Worm (Caenorhabditis elegans) whole organism, L2 larva: ENCODE data around the gene T10D4.7.
"Not testable (repeated sequence)": the region's sequence is repeated elsewhere in the genome, so short reads cannot be mapped to it uniquely, and the experiment has no call there.

ENCODE experiments used
- R02D3.7 ChIP-seq: fragments of 150-350 bp; optimal IDR thresholded peaks from 2 replicates; lab custom pipeline; 2014; ENCODE audit warnings: missing biosample characterization, missing genetic modification characterization
- alr-1 ChIP-seq: fragments of 150-350 bp; optimal IDR thresholded peaks from 2 replicates; lab custom pipeline; 2014; ENCODE audit warnings: missing biosample characterization, missing genetic modification characterization
- blmp-1 ChIP-seq: sonication (generic microtip); optimal IDR thresholded peaks from 2 replicates; lab custom pipeline; 2017; ENCODE audit warnings: missing genetic modification characterization, mild to moderate bottlenecking, missing compliant biosample characterization, antibody characterized with exemption, moderate library complexity; ENCODE audit not compliant: insufficient read depth
- ceh-16 ChIP-seq: fragments of 150-350 bp; optimal IDR thresholded peaks from 2 replicates; lab custom pipeline; 2014; ENCODE audit warnings: missing biosample characterization, missing genetic modification characterization
- dmd-4 ChIP-seq: sonication (generic microtip); optimal IDR thresholded peaks from 2 replicates; lab custom pipeline; 2017; ENCODE audit warnings: missing biosample characterization, missing genetic modification characterization
- egl-27 ChIP-seq: sonication (generic microtip); optimal IDR thresholded peaks from 3 replicates; lab custom pipeline; 2017; ENCODE audit warnings: missing biosample characterization, missing genetic modification reagents, missing genetic modification characterization
- elt-1 ChIP-seq: fragments of 150-350 bp; optimal IDR thresholded peaks from 2 replicates; lab custom pipeline; 2014; ENCODE audit warnings: missing biosample characterization, missing genetic modification characterization
- fos-1 ChIP-seq: fragments of 150-350 bp; optimal IDR thresholded peaks from 2 replicates; lab custom pipeline; 2014; ENCODE audit warnings: missing biosample characterization, missing genetic modification characterization
- lin-11 ChIP-seq: fragments of 150-350 bp; sonication (generic microtip); optimal IDR thresholded peaks from 2 replicates; lab custom pipeline; 2014; ENCODE audit warnings: missing biosample characterization, missing genetic modification characterization, inconsistent platforms, mixed read lengths
- lin-13 ChIP-seq: fragments of 150-350 bp; optimal IDR thresholded peaks from 2 replicates; lab custom pipeline; 2014; ENCODE audit warnings: missing biosample characterization, missing genetic modification reagents, missing genetic modification characterization
- lsy-2 ChIP-seq, 2 experiments: fragments of 150-350 bp in 1 of 2; sonication (generic microtip) in 1 of 2; optimal IDR thresholded peaks; 2 replicates each; lab custom pipeline; 2014 to 2017; ENCODE audit warnings: missing biosample characterization in 2 of 2, missing genetic modification characterization in 2 of 2
- mdl-1 ChIP-seq, 2 experiments: fragments of 150-350 bp in 1 of 2; sonication (generic microtip) in 1 of 2; optimal IDR thresholded peaks; 2 replicates each; lab custom pipeline; 2017; ENCODE audit warnings: missing biosample characterization in 2 of 2, missing genetic modification characterization in 2 of 2
- nhr-10 ChIP-seq: sonication (generic microtip); optimal IDR thresholded peaks from 2 replicates; lab custom pipeline; 2017; ENCODE audit warnings: missing biosample characterization, missing genetic modification characterization
- nhr-23 ChIP-seq: fragments of 150-350 bp; optimal IDR thresholded peaks from 2 replicates; lab custom pipeline; 2014; ENCODE audit warnings: missing biosample characterization, missing genetic modification reagents, missing genetic modification characterization
- nhr-237 ChIP-seq: fragments of 150-350 bp; optimal IDR thresholded peaks from 2 replicates; lab custom pipeline; 2014; ENCODE audit warnings: missing biosample characterization, missing genetic modification characterization
- nhr-6 ChIP-seq: fragments of 150-350 bp; optimal IDR thresholded peaks from 2 replicates; lab custom pipeline; 2014; ENCODE audit warnings: missing biosample characterization, missing genetic modification characterization
- nhr-77 ChIP-seq: fragments of 150-350 bp; optimal IDR thresholded peaks from 2 replicates; lab custom pipeline; 2014; ENCODE audit warnings: missing biosample characterization, missing genetic modification characterization
- sem-4 ChIP-seq: fragments of 150-350 bp; optimal IDR thresholded peaks from 2 replicates; lab custom pipeline; 2014; ENCODE audit warnings: missing biosample characterization, missing genetic modification reagents, missing genetic modification characterization
- sma-3 ChIP-seq: sonication (generic microtip); optimal IDR thresholded peaks from 2 replicates; lab custom pipeline; 2016; ENCODE audit warnings: missing genetic modification reagents, missing genetic modification characterization, missing compliant biosample characterization
- sma-9 ChIP-seq, 2 experiments: fragments of 150-350 bp in 1 of 2; sonication (generic microtip) in 1 of 2; optimal IDR thresholded peaks; 2 replicates each; lab custom pipeline; 2014 to 2016; ENCODE audit warnings: missing genetic modification characterization in 2 of 2, mild to moderate bottlenecking in 1 of 2, missing biosample characterization in 1 of 2, missing compliant biosample characterization in 1 of 2, missing genetic modification reagents in 1 of 2, moderate library complexity in 1 of 2
- unc-55 ChIP-seq: fragments of 150-350 bp; sonication (generic microtip); optimal IDR thresholded peaks from 3 replicates; lab custom pipeline; 2014; ENCODE audit warnings: missing biosample characterization, missing genetic modification reagents, missing genetic modification characterization
- unc-62 ChIP-seq: fragments of 150-350 bp; optimal IDR thresholded peaks from 2 replicates; lab custom pipeline; 2014; ENCODE audit warnings: missing biosample characterization, missing genetic modification reagents, missing genetic modification characterization
- ztf-1 ChIP-seq: fragments of 200-800 bp; sonication (Bioruptor generic); conservative IDR thresholded peaks from 2 replicates; pipeline ENCODE4 v1.3.6; 2022; ENCODE audit warnings: missing genetic modification characterization, missing compliant biosample characterization

T10D4.7 gene

DNA sequence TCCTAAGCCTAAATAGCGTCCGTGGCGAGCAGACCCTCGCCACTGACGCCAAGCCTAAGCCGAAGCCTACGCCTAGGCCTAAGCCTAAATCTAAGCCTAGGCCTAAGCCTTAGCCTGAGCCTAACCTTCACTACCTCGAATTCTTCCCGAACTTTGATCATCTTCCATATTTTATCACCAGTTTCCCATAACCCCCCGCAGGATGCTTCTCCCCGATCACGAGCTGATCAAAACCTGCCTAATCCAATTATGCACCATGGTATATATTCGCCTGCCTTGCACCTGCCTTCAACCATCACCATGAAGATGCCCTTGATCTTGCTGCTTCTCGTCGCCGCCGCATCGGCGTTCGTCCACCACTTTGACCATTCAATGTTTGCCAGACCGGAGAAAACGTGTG is 9.2 kb downstream of the T10D4.7 start, which contains the start of gene ins-31:
TSS of gene ins-31 (plus strand) at position 301 of the 400 bp plus-strand sequence.
- TF ChIP-seq dmd-4; nhr-10 (tag; lab: Kevin White, UChicago); lin-11 (tag; lab: Kevin White, UChicago): not testable (repeated sequence)
- TF ChIP-seq, all 48 proteins: peak for 0; not testable (repeated sequence) for 48

DNA sequence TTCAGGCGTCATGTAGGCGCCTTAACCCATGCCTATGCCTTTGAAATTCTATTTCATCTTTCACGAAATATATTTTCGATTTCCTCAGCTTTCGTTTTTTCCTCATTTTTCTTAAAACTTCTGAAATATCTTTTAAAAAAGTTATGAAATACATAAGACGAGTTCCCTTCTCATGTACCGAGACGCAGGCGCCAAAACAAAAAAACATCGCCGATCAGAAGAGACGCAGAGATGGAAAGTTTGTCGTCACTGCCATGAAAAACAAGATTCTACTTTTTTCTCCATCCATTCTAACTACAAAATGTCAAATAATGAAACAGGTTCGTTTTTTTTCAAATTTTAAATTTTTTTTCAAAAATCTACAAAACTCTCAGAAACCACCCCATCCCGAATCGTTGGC is 11.4 kb downstream of the T10D4.7 start, which contains the start of gene chil-24:
TSS of gene chil-24 (plus strand) at position 156 of the 400 bp plus-strand sequence.
- TF ChIP-seq sma-9 (GFP tag; optimal IDR thresholded peaks at IDR 0.05; lab: Kevin White, UChicago) (peak; percentile 7), sma-9 (tag; optimal IDR thresholded peaks at IDR 0.05; lab: Kevin White, UChicago) (no peak), nhr-237 (tag; lab: Kevin White, UChicago) (no peak), unc-55 (GFP tag; lab: Kevin White, UChicago) (peak; percentile 16)

DNA sequence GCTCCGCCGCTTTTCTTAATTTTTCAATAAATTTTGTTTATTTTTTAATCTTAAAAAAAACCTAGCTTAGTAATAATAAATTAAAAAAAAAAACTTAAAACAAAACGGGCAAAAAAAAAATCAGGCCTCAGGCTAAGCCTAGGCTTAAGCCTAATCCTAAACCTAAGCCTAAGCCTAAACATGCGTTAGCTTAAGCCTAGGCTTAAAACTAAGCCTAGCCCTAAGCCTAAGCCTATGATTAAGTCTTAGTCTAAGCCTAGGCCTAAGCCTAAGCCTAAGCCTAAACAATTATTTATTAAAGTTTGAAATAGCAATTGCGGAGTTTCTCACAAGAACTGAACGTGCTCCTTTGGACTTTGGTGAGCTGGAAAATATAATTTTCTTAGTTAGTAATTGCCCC is 17.7 kb downstream of the T10D4.7 start:
- TF ChIP-seq nhr-77 (tag; lab: Kevin White, UChicago): no peak
- no peak for TF ChIP-seq mdl-1 (tag; optimal IDR thresholded peaks at IDR 0.05; lab: Kevin White, UChicago)

DNA sequence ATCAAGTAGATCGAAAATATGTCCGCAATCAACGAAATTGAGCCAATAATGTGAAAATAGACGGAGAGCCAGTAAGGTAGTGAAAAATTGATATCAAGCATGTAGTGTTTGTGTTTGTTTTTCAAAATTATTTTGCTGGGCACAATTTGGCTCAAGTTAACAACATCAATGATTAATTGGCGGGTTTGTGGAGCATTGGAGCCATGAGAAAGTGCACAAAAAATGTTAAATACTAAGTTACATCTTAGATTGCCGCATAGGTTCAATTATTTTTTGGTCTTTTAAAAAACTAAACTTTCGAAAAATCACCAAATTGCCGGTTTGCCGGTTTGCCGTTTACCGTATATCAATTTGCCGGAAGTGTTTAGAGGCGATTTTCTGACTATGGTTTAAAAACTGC is 20.2 kb downstream of the T10D4.7 start, which contains the start of gene sri-54:
TSS of gene sri-54 (minus strand) at position 101 of the 400 bp plus-strand sequence.
- no peak for TF ChIP-seq unc-62 (GFP tag; lab: Kevin White, UChicago)
- no peak for TF ChIP-seq nhr-6 (tag; lab: Kevin White, UChicago)
- no peak for TF ChIP-seq elt-1
- TF ChIP-seq sma-3 (GFP tag; lab: Kevin White, UChicago): no peak
- no peak for TF ChIP-seq sem-4 (tag; lab: Kevin White, UChicago)
- no peak for TF ChIP-seq lin-11 (tag; lab: Kevin White, UChicago)
- TF ChIP-seq, all 48 proteins: peak for 0

DNA sequence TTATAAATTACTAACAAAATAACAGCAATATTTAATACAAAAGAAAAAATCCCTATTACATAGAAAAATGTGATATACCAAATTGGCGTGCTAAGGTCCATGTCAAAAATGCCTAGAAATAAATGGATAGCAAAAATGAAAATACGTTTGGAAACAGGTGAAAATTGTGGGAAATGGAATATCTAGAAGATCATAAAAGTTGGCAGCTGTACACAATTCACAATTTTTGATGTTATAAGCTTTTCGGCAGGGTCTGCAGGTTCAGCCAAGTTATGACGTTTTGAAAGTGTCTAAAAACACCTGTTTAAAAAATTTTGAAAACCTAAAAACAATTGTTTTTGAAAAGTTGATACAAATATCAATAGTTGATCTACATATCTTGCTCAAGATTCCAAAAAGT is 25.3 kb downstream of the T10D4.7 start, which contains the start of gene sri-42:
TSS of gene sri-42 (minus strand) at position 101 of the 400 bp plus-strand sequence.
- not testable (repeated sequence) for TF ChIP-seq R02D3.7, nhr-23, egl-27 (tag; lab: Kevin White, UChicago)

DNA sequence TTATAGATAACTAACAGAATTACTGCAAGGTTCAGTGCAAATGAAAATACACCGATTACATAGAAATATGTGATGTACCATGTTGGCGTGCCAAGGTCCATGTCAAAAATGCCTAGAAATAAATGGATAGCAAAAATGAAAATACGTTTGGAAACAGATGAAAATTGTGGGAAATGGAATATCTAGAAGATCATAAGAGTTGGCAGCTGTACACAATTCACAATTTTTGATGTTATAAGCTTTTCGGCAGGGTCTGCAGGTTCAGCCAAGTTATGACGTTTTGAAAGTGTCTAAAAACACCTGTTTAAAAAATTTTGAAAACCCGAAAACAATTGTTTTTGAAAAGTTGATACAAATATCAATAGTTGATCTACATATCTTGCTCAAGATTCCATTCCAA is 27.0 kb downstream of the T10D4.7 start, which contains the start of gene sri-43:
TSS of gene sri-43 (minus strand) at position 101 of the 400 bp plus-strand sequence.
- TF ChIP-seq dmd-4; lsy-2 (tag; optimal IDR thresholded peaks at IDR 0.05; lab: Kevin White, UChicago); egl-27 (tag; lab: Kevin White, UChicago): not testable (repeated sequence)

DNA sequence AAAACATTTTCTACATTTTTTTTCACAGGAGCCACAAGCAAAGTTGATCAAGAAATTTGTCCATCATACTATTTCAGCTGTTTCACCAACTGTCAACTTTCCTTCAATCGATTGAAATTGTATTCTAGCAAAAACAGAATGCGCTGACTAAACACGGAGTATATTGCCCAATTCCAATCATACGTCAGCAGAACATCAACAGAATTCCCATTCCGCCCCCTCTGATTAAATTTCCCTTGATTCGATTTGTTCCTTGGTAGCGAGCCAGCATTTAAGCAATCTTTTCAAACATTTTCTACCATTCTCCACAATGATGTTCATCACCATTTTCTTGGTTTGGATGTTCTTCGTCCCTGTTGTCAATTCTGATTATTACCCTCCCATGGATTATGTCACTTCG is 28.3 kb downstream of the T10D4.7 start, which contains the start of gene T10D4.15:
TSS of gene T10D4.15 (plus strand) at position 301 of the 400 bp plus-strand sequence.
- TF ChIP-seq alr-1 (tag; lab: Kevin White, UChicago) (no peak), lin-13 (no peak)

DNA sequence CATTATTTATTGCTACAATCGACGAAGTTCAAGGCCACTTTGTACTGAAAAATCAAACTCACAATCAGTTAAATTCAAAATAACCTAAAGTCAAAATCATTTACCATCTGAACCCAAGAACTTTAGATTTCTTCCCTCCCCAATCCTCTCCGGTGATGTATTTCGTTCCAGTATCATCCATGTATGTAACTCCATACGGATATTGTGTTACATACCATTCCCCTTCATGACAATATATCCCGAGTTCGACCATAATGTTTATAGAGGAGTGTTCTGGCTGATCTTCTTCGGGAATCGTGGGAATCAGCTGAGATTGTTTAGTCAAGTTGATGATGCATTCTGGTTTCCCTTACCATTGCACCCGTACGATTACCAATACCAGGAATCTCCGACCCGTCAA is 30.8 kb downstream of the T10D4.7 start:
- no peak for TF ChIP-seq ceh-16
- TF ChIP-seq fos-1: no peak
- no peak for TF ChIP-seq blmp-1
- no peak for TF ChIP-seq sma-9 (GFP tag; optimal IDR thresholded peaks at IDR 0.05; lab: Kevin White, UChicago)
- TF ChIP-seq sma-9 (tag; optimal IDR thresholded peaks at IDR 0.05; lab: Kevin White, UChicago): no peak
- no peak for TF ChIP-seq ztf-1 (GFP tag; lab: Robert Waterston, UW)
- TF ChIP-seq nhr-6 (tag; lab: Kevin White, UChicago): no peak
